Fruit fly (Drosophila melanogaster) whole organism, prepupa: ENCODE data around the gene GCS1.

ENCODE experiments used
- Blimp-1 ChIP-seq: fragments of 200-800 bp; sonication (Bioruptor generic); optimal IDR thresholded peaks from 3 replicates; lab custom pipeline; 2017; ENCODE audit warnings: missing biosample characterization, missing genetic modification characterization, mild to moderate bottlenecking, moderate library complexity, missing genetic modification reagents
- CG10631 ChIP-seq: fragments of 200-800 bp; sonication (Bioruptor generic); optimal IDR thresholded peaks from 2 replicates; lab custom pipeline; 2016; ENCODE audit warnings: missing biosample characterization, missing genetic modification characterization
- CG11294 ChIP-seq: fragments of 200-800 bp; sonication (Bioruptor generic); IDR thresholded peaks from 2 replicates; pipeline ENCODE4 v1.3.6; 2022; ENCODE audit warnings: missing biosample characterization, missing genetic modification characterization
- CG11762 ChIP-seq: fragments of 200-800 bp; sonication (Bioruptor generic); optimal IDR thresholded peaks from 3 replicates; lab custom pipeline; 2016; ENCODE audit warnings: missing biosample characterization, missing genetic modification characterization; ENCODE audit not compliant: insufficient read depth
- CG11902 ChIP-seq: fragments of 200-800 bp; sonication (Bioruptor generic); optimal IDR thresholded peaks from 3 replicates; lab custom pipeline; 2016; ENCODE audit warnings: missing biosample characterization, missing genetic modification characterization
- CG15336 ChIP-seq: fragments of 200-800 bp; sonication (Bioruptor generic); IDR thresholded peaks from 2 replicates; pipeline ENCODE4 v1.3.6; 2022; ENCODE audit warnings: missing biosample characterization, missing genetic modification characterization
- CG16779 ChIP-seq: fragments of 200-800 bp; sonication (Bioruptor generic); optimal IDR thresholded peaks from 3 replicates; lab custom pipeline; 2017; ENCODE audit warnings: missing biosample characterization, mild to moderate bottlenecking, missing genetic modification characterization
- CG31627 ChIP-seq: fragments of 200-800 bp; sonication (Bioruptor generic); optimal IDR thresholded peaks from 3 replicates; lab custom pipeline; 2016; ENCODE audit warnings: missing biosample characterization, missing genetic modification characterization
- CG32006 ChIP-seq: fragments of 200-800 bp; sonication (Bioruptor generic); optimal IDR thresholded peaks from 3 replicates; lab custom pipeline; 2017; ENCODE audit warnings: missing biosample characterization, mild to moderate bottlenecking, missing genetic modification characterization
- CG34406 ChIP-seq: fragments of 200-800 bp; sonication (Bioruptor generic); optimal IDR thresholded peaks from 3 replicates; lab custom pipeline; 2016; ENCODE audit warnings: missing biosample characterization, missing genetic modification characterization
- CG3919 ChIP-seq: fragments of 200-800 bp; sonication (Bioruptor generic); optimal IDR thresholded peaks from 3 replicates; lab custom pipeline; 2016; ENCODE audit warnings: missing biosample characterization, missing genetic modification characterization
- CG6792 ChIP-seq: fragments of 200-800 bp; sonication (Bioruptor generic); optimal IDR thresholded peaks from 3 replicates; lab custom pipeline; 2016; ENCODE audit warnings: missing biosample characterization, missing genetic modification characterization
- CG6808 ChIP-seq: fragments of 200-800 bp; sonication (Bioruptor generic); optimal IDR thresholded peaks from 3 replicates; lab custom pipeline; 2017; ENCODE audit warnings: missing biosample characterization, missing genetic modification characterization, mild to moderate bottlenecking, moderate library complexity, missing genetic modification reagents
- CG6854 ChIP-seq: fragments of 200-800 bp; sonication (Bioruptor generic); optimal IDR thresholded peaks from 2 replicates; lab custom pipeline; 2017; ENCODE audit warnings: missing biosample characterization, mild to moderate bottlenecking, missing genetic modification characterization
- CG7368 ChIP-seq: fragments of 200-800 bp; sonication (Bioruptor generic); optimal IDR thresholded peaks from 3 replicates; lab custom pipeline; 2016; ENCODE audit warnings: missing biosample characterization, missing genetic modification characterization
- CG8119 ChIP-seq: fragments of 200-800 bp; sonication (Bioruptor generic); IDR thresholded peaks from 3 replicates; pipeline ENCODE4 v1.3.6; 2022; ENCODE audit warnings: missing biosample characterization, missing genetic modification characterization
- CG8319 ChIP-seq: fragments of 200-800 bp; sonication (Bioruptor generic); optimal IDR thresholded peaks from 3 replicates; lab custom pipeline; 2016; ENCODE audit warnings: missing biosample characterization, missing genetic modification characterization
- CG8632 ChIP-seq: fragments of 200-800 bp; sonication (Bioruptor generic); optimal IDR thresholded peaks from 3 replicates; lab custom pipeline; 2016; ENCODE audit warnings: missing biosample characterization, missing genetic modification characterization
- CG9139 ChIP-seq: fragments of 200-800 bp; sonication (Bioruptor generic); optimal IDR thresholded peaks from 3 replicates; lab custom pipeline; 2017; ENCODE audit warnings: missing biosample characterization, mild to moderate bottlenecking, missing genetic modification characterization
- Eip78C ChIP-seq: fragments of 200-800 bp; sonication (Bioruptor generic); peaks from one replicate; lab custom pipeline; 2016; ENCODE audit warnings: missing biosample characterization, missing genetic modification characterization
- Eip93F ChIP-seq: fragments of 200-800 bp; sonication (Bioruptor generic); optimal IDR thresholded peaks from 2 replicates; lab custom pipeline; 2016; ENCODE audit warnings: missing biosample characterization, mild to moderate bottlenecking, missing genetic modification characterization
- Ets21C ChIP-seq: fragments of 200-800 bp; sonication (Bioruptor generic); optimal IDR thresholded peaks from 3 replicates; lab custom pipeline; 2016; ENCODE audit warnings: missing biosample characterization, missing genetic modification characterization
- Ets96B ChIP-seq: fragments of 200-800 bp; optimal IDR thresholded peaks from 2 replicates; lab custom pipeline; 2019; ENCODE audit warnings: missing biosample characterization, mild to moderate bottlenecking, missing genetic modification characterization, moderate library complexity
- Gug ChIP-seq: fragments of 200-800 bp; sonication (Bioruptor generic); IDR thresholded peaks from 2 replicates; pipeline ENCODE4 v1.3.6; 2022; ENCODE audit warnings: missing biosample characterization, missing genetic modification characterization
- Hr38 ChIP-seq: sonication (Bioruptor generic); optimal IDR thresholded peaks from 2 replicates; lab custom pipeline; 2016; ENCODE audit warnings: missing biosample characterization, missing genetic modification characterization
- Hr39 ChIP-seq: fragments of 200-800 bp; sonication (Bioruptor generic); optimal IDR thresholded peaks from 2 replicates; lab custom pipeline; 2016; ENCODE audit warnings: missing biosample characterization, missing genetic modification characterization
- Lpt ChIP-seq: fragments of 200-800 bp; sonication (Bioruptor generic); optimal IDR thresholded peaks from 3 replicates; lab custom pipeline; 2016; ENCODE audit warnings: missing biosample characterization, missing genetic modification characterization
- Met ChIP-seq: fragments of 200-800 bp; sonication (Bioruptor generic); optimal IDR thresholded peaks from 3 replicates; lab custom pipeline; 2016; ENCODE audit warnings: missing biosample characterization, missing genetic modification characterization
- OdsH ChIP-seq: fragments of 200-800 bp; sonication (Bioruptor generic); optimal IDR thresholded peaks from 3 replicates; lab custom pipeline; 2016; ENCODE audit warnings: missing biosample characterization, missing genetic modification characterization
- Sox102F ChIP-seq: fragments of 200-800 bp; sonication (Bioruptor generic); optimal IDR thresholded peaks from 2 replicates; lab custom pipeline; 2016; ENCODE audit warnings: missing biosample characterization, mild to moderate bottlenecking, missing genetic modification characterization
- Sox14 ChIP-seq: fragments of 200-800 bp; sonication (Bioruptor generic); optimal IDR thresholded peaks from 3 replicates; lab custom pipeline; 2016; ENCODE audit warnings: missing biosample characterization, missing genetic modification characterization
- achi ChIP-seq: fragments of 200-800 bp; sonication (Bioruptor generic); optimal IDR thresholded peaks from 3 replicates; lab custom pipeline; 2016; ENCODE audit warnings: missing biosample characterization, missing genetic modification characterization
- acj6 ChIP-seq: fragments of 200-800 bp; sonication (Bioruptor generic); optimal IDR thresholded peaks from 3 replicates; lab custom pipeline; 2016; ENCODE audit warnings: missing biosample characterization, missing genetic modification characterization
- cyc ChIP-seq: fragments of 200-800 bp; sonication (Bioruptor generic); optimal IDR thresholded peaks from 3 replicates; lab custom pipeline; 2016; ENCODE audit warnings: missing biosample characterization, missing genetic modification characterization
- dac ChIP-seq: fragments of 200-800 bp; sonication (Bioruptor generic); optimal IDR thresholded peaks from 2 replicates; lab custom pipeline; 2017; ENCODE audit warnings: missing biosample characterization, mild to moderate bottlenecking, missing genetic modification characterization
- eg ChIP-seq: fragments of 200-800 bp; sonication (Bioruptor generic); IDR thresholded peaks from 3 replicates; pipeline ENCODE4 v1.3.6; 2022; ENCODE audit warnings: missing biosample characterization, missing genetic modification characterization
- esn ChIP-seq: fragments of 200-800 bp; sonication (Bioruptor generic); optimal IDR thresholded peaks from 2 replicates; lab custom pipeline; 2016; ENCODE audit warnings: missing biosample characterization, mild to moderate bottlenecking, missing genetic modification characterization, moderate library complexity
- fd59A ChIP-seq: fragments of 200-800 bp; sonication (Bioruptor generic); optimal IDR thresholded peaks from 2 replicates; lab custom pipeline; 2017; ENCODE audit warnings: missing biosample characterization, mild to moderate bottlenecking, missing genetic modification characterization, missing genetic modification reagents
- fd85E ChIP-seq: fragments of 200-800 bp; sonication (Bioruptor generic); optimal IDR thresholded peaks from 3 replicates; lab custom pipeline; 2016; ENCODE audit warnings: missing biosample characterization, missing genetic modification characterization
- fkh ChIP-seq: fragments of 200-800 bp; sonication (Bioruptor generic); optimal IDR thresholded peaks from 3 replicates; lab custom pipeline; 2017; ENCODE audit warnings: missing biosample characterization, mild to moderate bottlenecking, missing genetic modification characterization, moderate library complexity
- lz ChIP-seq: fragments of 200-800 bp; sonication (Bioruptor generic); optimal IDR thresholded peaks from 3 replicates; lab custom pipeline; 2016; ENCODE audit warnings: missing biosample characterization, missing genetic modification characterization
- pdm3 ChIP-seq: fragments of 200-800 bp; sonication (Bioruptor generic); optimal IDR thresholded peaks from 3 replicates; lab custom pipeline; 2016; ENCODE audit warnings: missing biosample characterization, missing genetic modification characterization
- ss ChIP-seq, 2 experiments: fragments of 200-800 bp; sonication (Bioruptor generic); optimal IDR thresholded peaks; 2 replicates in 1 of 2; 3 replicates in 1 of 2; lab custom pipeline; 2017 to 2018; ENCODE audit warnings: mild to moderate bottlenecking in 2 of 2, missing biosample characterization in 2 of 2, missing genetic modification characterization in 2 of 2, moderate library complexity in 1 of 2
- svp ChIP-seq: fragments of 200-800 bp; sonication (Bioruptor generic); peaks from one replicate; lab custom pipeline; 2016; ENCODE audit warnings: missing biosample characterization, missing genetic modification characterization
- topi ChIP-seq: fragments of 200-800 bp; sonication (Bioruptor generic); optimal IDR thresholded peaks from 3 replicates; lab custom pipeline; 2016; ENCODE audit warnings: missing biosample characterization, missing genetic modification characterization
- vri ChIP-seq: fragments of 200-800 bp; sonication (Bioruptor generic); optimal IDR thresholded peaks from 3 replicates; lab custom pipeline; 2016; ENCODE audit warnings: missing biosample characterization, mild to moderate bottlenecking, missing genetic modification characterization

The GCS1 gene

dm6 chrX:11338047-11338747 lies 9.6 kb downstream of the GCS1 start (continued):
- TF ChIP-seq pdm3 (GFP tag; lab: Kevin White, UChicago) (no peak), CG8632 (GFP tag; lab: Kevin White, UChicago) (peak; percentile 67), fkh (GFP tag; lab: Kevin White, UChicago) (no peak), Met (no peak), Sox14 (GFP tag; lab: Kevin White, UChicago) (peak; percentile 48), topi (GFP tag; lab: Kevin White, UChicago) (no peak), CG16779 (tag; lab: Kevin White, UChicago) (no peak), CG11762 (GFP tag; lab: Kevin White, UChicago) (peak; percentile 45), eg (GFP tag; lab: Robert Waterston, UW) (0 out of 3 replicates have a peak, but pooled peaks have one; percentile 40), acj6 (GFP tag; lab: Kevin White, UChicago) (no peak), CG6854 (GFP tag; lab: Kevin White, UChicago) (no peak), Ets21C (GFP tag; lab: Kevin White, UChicago) (peak; percentile 51), cyc (GFP tag; lab: Kevin White, UChicago) (peak; percentile 61), Eip93F (GFP tag; lab: Kevin White, UChicago) (no peak), CG15336 (peak; percentile 64)
- TF ChIP-seq, all 60 proteins: peak for 31

dm6 chrX:11326213-11326731 lies 21.5 kb downstream of the GCS1 start:
- peak; percentile 84 for TF ChIP-seq CG32006 (GFP tag; lab: Kevin White, UChicago)
- TF ChIP-seq CG3919 (GFP tag; lab: Kevin White, UChicago): peak; percentile 70
- peak; percentile 61 for TF ChIP-seq CG34406 (GFP tag; lab: Kevin White, UChicago)
- peak; percentile 72 for TF ChIP-seq fd59A
- TF ChIP-seq OdsH: peak; percentile 78
- peak; percentile 58; the same call in 1 of the 2 replicates for TF ChIP-seq Gug (GFP tag; lab: Robert Waterston, UW)
- peak; percentile 34 for TF ChIP-seq fd85E
- peak; percentile 68 for TF ChIP-seq lz (GFP tag; lab: Kevin White, UChicago)
- TF ChIP-seq Eip93F (GFP tag; lab: Kevin White, UChicago): no peak
- TF ChIP-seq CG31627: peak; percentile 75
- TF ChIP-seq Blimp-1 (GFP tag; lab: Kevin White, UChicago): peak; percentile 65
- peak; percentile 84 for TF ChIP-seq CG8119 (GFP tag; lab: Robert Waterston, UW)
- TF ChIP-seq Eip78C (GFP tag; lab: Kevin White, UChicago): peak; percentile 95
- peak; percentile 65 for TF ChIP-seq achi (GFP tag; lab: Kevin White, UChicago)
- TF ChIP-seq Sox102F: peak; percentile 74
- peak; percentile 73 for TF ChIP-seq CG11294 (GFP tag; lab: Robert Waterston, UW)
- peak; percentile 67 for TF ChIP-seq CG11762 (GFP tag; lab: Kevin White, UChicago)
- TF ChIP-seq eg (GFP tag; lab: Robert Waterston, UW): peak; percentile 76
- TF ChIP-seq Hr38 (GFP tag; lab: Kevin White, UChicago): no peak
- TF ChIP-seq CG11902 (GFP tag; lab: Kevin White, UChicago): peak; percentile 59
- peak; percentile 62 for TF ChIP-seq cyc (GFP tag; lab: Kevin White, UChicago)
- peak in 1 of 2 experiments; percentile 52 for TF ChIP-seq ss (GFP tag; optimal IDR thresholded peaks at IDR 0.05; lab: Kevin White, UChicago)
- TF ChIP-seq CG10631 (GFP tag; lab: Kevin White, UChicago): peak; percentile 72
- peak; percentile 39 for TF ChIP-seq dac (GFP tag; lab: Kevin White, UChicago)
- peak; percentile 72 for TF ChIP-seq Ets96B (tag; lab: Kevin White, UChicago)
- TF ChIP-seq Sox14 (GFP tag; lab: Kevin White, UChicago): peak; percentile 77
- TF ChIP-seq vri (GFP tag; lab: Kevin White, UChicago): peak; percentile 65
- peak; percentile 79 for TF ChIP-seq CG15336
- peak; percentile 60 for TF ChIP-seq CG8632 (GFP tag; lab: Kevin White, UChicago)
- TF ChIP-seq CG6808: peak; percentile 76
- TF ChIP-seq Lpt (GFP tag; lab: Kevin White, UChicago): peak; percentile 27
- no peak for TF ChIP-seq CG6854 (GFP tag; lab: Kevin White, UChicago)
- peak; percentile 63 for TF ChIP-seq CG9139 (GFP tag; lab: Kevin White, UChicago)
- peak; percentile 43 for TF ChIP-seq CG7368 (GFP tag; lab: Kevin White, UChicago)
- peak; percentile 78 for TF ChIP-seq esn
- TF ChIP-seq CG6792: peak; percentile 72
- TF ChIP-seq CG16779 (tag; lab: Kevin White, UChicago): peak; percentile 59
- peak; percentile 91 for TF ChIP-seq svp (GFP tag; lab: Kevin White, UChicago)
- TF ChIP-seq Hr39 (GFP tag; lab: Kevin White, UChicago): peak; percentile 68
- TF ChIP-seq acj6 (GFP tag; lab: Kevin White, UChicago): peak; percentile 81
- peak; percentile 33 for TF ChIP-seq CG8319 (GFP tag; lab: Kevin White, UChicago)
